Fruit fly (Drosophila melanogaster) whole organism, embryonic: Measurements from ENCODE around the gene CG33702.

Experiments
- Awh ChIP-seq: fragments of 200-800 bp; sonication (Bioruptor generic); IDR thresholded peaks from 2 replicates; pipeline ENCODE4, ENCODE4 v1.3.6; 2022; ENCODE audit warnings: missing biosample characterization, missing genetic modification characterization
- Bdp1 ChIP-seq: fragments of 200-800 bp; sonication (Bioruptor generic); optimal IDR thresholded peaks from 3 replicates; lab custom pipeline; 2016; ENCODE audit warnings: missing biosample characterization, missing genetic modification characterization
- CG10543 ChIP-seq: fragments of 200-800 bp; sonication (Bioruptor generic); optimal IDR thresholded peaks from 3 replicates; lab custom pipeline; 2017; ENCODE audit warnings: missing biosample characterization, mild to moderate bottlenecking, missing genetic modification characterization, moderate library complexity
- CG10979 ChIP-seq: fragments of 200-800 bp; sonication (Bioruptor generic); optimal IDR thresholded peaks from 2 replicates; lab custom pipeline; 2018; ENCODE audit warnings: missing biosample characterization, mild to moderate bottlenecking, missing genetic modification characterization, moderate library complexity
- CG11085 ChIP-seq: fragments of 200-800 bp; sonication (Bioruptor generic); IDR thresholded peaks from 2 replicates; pipeline ENCODE4 v1.3.6; 2022; ENCODE audit warnings: missing biosample characterization, missing genetic modification characterization
- CG11093 ChIP-seq: fragments of 200-800 bp; sonication (Bioruptor generic); IDR thresholded peaks from 3 replicates; pipeline ENCODE4 v1.3.6; 2022; ENCODE audit warnings: missing biosample characterization, missing genetic modification characterization
- CG11247 ChIP-seq: fragments of 200-800 bp; sonication (Bioruptor generic); IDR thresholded peaks from 2 replicates; pipeline ENCODE4 v1.3.6; 2022; ENCODE audit warnings: missing biosample characterization, missing genetic modification characterization
- CG12071 ChIP-seq: fragments of 200-800 bp; sonication (Bioruptor generic); optimal IDR thresholded peaks from 3 replicates; lab custom pipeline; 2018; ENCODE audit warnings: missing biosample characterization, mild to moderate bottlenecking, missing genetic modification characterization
- CG1233 ChIP-seq: fragments of 200-800 bp; sonication (Bioruptor generic); optimal IDR thresholded peaks from 4 replicates; lab custom pipeline; 2018; ENCODE audit warnings: missing biosample characterization, mild to moderate bottlenecking, missing genetic modification characterization
- CG16813 ChIP-seq: fragments of 200-800 bp; sonication (Bioruptor generic); IDR thresholded peaks from 3 replicates; pipeline ENCODE4 v1.3.6; 2022; ENCODE audit warnings: missing biosample characterization, missing genetic modification characterization; ENCODE audit not compliant: partially characterized antibody
- CG30020 ChIP-seq: fragments of 200-800 bp; optimal IDR thresholded peaks from 2 replicates; lab custom pipeline; 2019; ENCODE audit warnings: missing biosample characterization, mild to moderate bottlenecking, missing genetic modification characterization, moderate library complexity
- CG3407 ChIP-seq: fragments of 200-800 bp; sonication (Bioruptor generic); optimal IDR thresholded peaks from 2 replicates; lab custom pipeline; 2018; ENCODE audit warnings: missing biosample characterization, mild to moderate bottlenecking, missing genetic modification characterization
- CG3838 ChIP-seq: fragments of 200-800 bp; sonication (Bioruptor generic); optimal IDR thresholded peaks from 3 replicates; lab custom pipeline; 2016; ENCODE audit warnings: missing biosample characterization, missing genetic modification characterization
- CG7556 ChIP-seq: fragments of 200-800 bp; sonication (Bioruptor generic); optimal IDR thresholded peaks from 2 replicates; lab custom pipeline; 2017; ENCODE audit warnings: missing biosample characterization, mild to moderate bottlenecking, missing genetic modification characterization
- Chrac-16 ChIP-seq: fragments of 200-800 bp; sonication (Bioruptor generic); optimal IDR thresholded peaks from 3 replicates; lab custom pipeline; 2016; ENCODE audit warnings: missing biosample characterization, missing genetic modification characterization
- Dbx ChIP-seq: fragments of 200-800 bp; sonication (Bioruptor generic); IDR thresholded peaks from 3 replicates; pipeline ENCODE4 v1.3.6; 2022; ENCODE audit warnings: missing biosample characterization, missing genetic modification characterization
- Drgx ChIP-seq: fragments of 200-800 bp; sonication (Bioruptor generic); IDR thresholded peaks from 2 replicates; pipeline ENCODE4 v1.3.6; 2022; ENCODE audit warnings: missing biosample characterization, missing genetic modification characterization
- E2f1 ChIP-seq: fragments of 200-800 bp; sonication (Bioruptor generic); IDR thresholded peaks from 2 replicates; pipeline ENCODE4 v1.3.6; 2022; ENCODE audit warnings: missing biosample characterization, missing genetic modification characterization
- Fer2 ChIP-seq: fragments of 200-800 bp; sonication (Bioruptor generic); optimal IDR thresholded peaks from 2 replicates; lab custom pipeline; 2018; ENCODE audit warnings: missing biosample characterization, mild to moderate bottlenecking, missing genetic modification characterization, moderate library complexity
- Mes4 ChIP-seq: fragments of 200-800 bp; sonication (Bioruptor generic); optimal IDR thresholded peaks from 2 replicates; lab custom pipeline; 2016; ENCODE audit warnings: missing biosample characterization, missing genetic modification characterization
- Nf-YC ChIP-seq: fragments of 200-800 bp; optimal IDR thresholded peaks from 3 replicates; lab custom pipeline; 2019; ENCODE audit warnings: missing biosample characterization, mild to moderate bottlenecking, missing genetic modification characterization, moderate library complexity
- Pdp1 ChIP-seq, 2 experiments: fragments of 200-800 bp; sonication (Bioruptor generic); optimal IDR thresholded peaks; 3 replicates each; lab custom pipeline; 2016; ENCODE audit warnings: missing biosample characterization in 2 of 2, missing genetic modification characterization in 2 of 2, mild to moderate bottlenecking in 1 of 2, moderate library complexity in 1 of 2
- Trl ChIP-seq, 3 experiments: fragments of >200 bp in 2 of 3; fragments of 200-800 bp in 1 of 3; sonication (Bioruptor generic) in 1 of 3; optimal IDR thresholded peaks; 2 replicates in 1 of 3; 3 replicates in 2 of 3; lab custom pipeline; 2016 to 2017; ENCODE audit warnings: missing biosample characterization in 1 of 3, missing genetic modification characterization in 1 of 3
- YL-1 ChIP-seq: fragments of 200-800 bp; sonication (Bioruptor generic); optimal IDR thresholded peaks from 3 replicates; lab custom pipeline; 2017; ENCODE audit warnings: missing biosample characterization, mild to moderate bottlenecking, missing genetic modification characterization
- ac ChIP-seq: fragments of 200-800 bp; sonication (Bioruptor generic); optimal IDR thresholded peaks from 3 replicates; lab custom pipeline; 2017; ENCODE audit warnings: missing biosample characterization, mild to moderate bottlenecking, missing genetic modification characterization
- bcd ChIP-seq: fragments of 200-800 bp; sonication (Bioruptor generic); optimal IDR thresholded peaks from 2 replicates; lab custom pipeline; 2017; ENCODE audit warnings: missing biosample characterization, mild to moderate bottlenecking, missing genetic modification characterization
- bigmax ChIP-seq: fragments of 200-800 bp; sonication (Bioruptor generic); optimal IDR thresholded peaks from 2 replicates; lab custom pipeline; 2018; ENCODE audit warnings: missing biosample characterization, mild to moderate bottlenecking, missing genetic modification characterization
- bsh ChIP-seq, 2 experiments: fragments of 200-800 bp; sonication (Bioruptor generic); optimal IDR thresholded peaks; 2 replicates each; lab custom pipeline; 2017 to 2018; ENCODE audit warnings: mild to moderate bottlenecking in 2 of 2, missing biosample characterization in 2 of 2, missing genetic modification characterization in 2 of 2, moderate library complexity in 1 of 2
- caup ChIP-seq: fragments of 200-800 bp; sonication (Bioruptor generic); optimal IDR thresholded peaks from 3 replicates; lab custom pipeline; 2017; ENCODE audit warnings: missing biosample characterization, mild to moderate bottlenecking, missing genetic modification characterization, moderate library complexity; ENCODE audit not compliant: severe bottlenecking
- cg ChIP-seq: fragments of 200-800 bp; sonication (Bioruptor generic); optimal IDR thresholded peaks from 3 replicates; lab custom pipeline; 2019; ENCODE audit warnings: missing biosample characterization, mild to moderate bottlenecking, missing genetic modification characterization, moderate library complexity
- chinmo ChIP-seq: fragments of 200-800 bp; sonication (Bioruptor generic); IDR thresholded peaks from 4 replicates; pipeline ENCODE4 v1.3.6; 2022; ENCODE audit warnings: missing biosample characterization, missing genetic modification characterization; ENCODE audit not compliant: partially characterized antibody
- ci ChIP-seq: fragments of 200-800 bp; sonication (Bioruptor generic); IDR thresholded peaks from 3 replicates; pipeline ENCODE4 v1.3.6; 2022; ENCODE audit warnings: missing biosample characterization, missing genetic modification characterization
- crc ChIP-seq: fragments of 200-800 bp; sonication (Bioruptor generic); optimal IDR thresholded peaks from 2 replicates; lab custom pipeline; 2016; ENCODE audit warnings: missing biosample characterization, missing genetic modification characterization
- dmrt11E ChIP-seq: fragments of 200-800 bp; sonication (Bioruptor generic); optimal IDR thresholded peaks from 3 replicates; lab custom pipeline; 2018; ENCODE audit warnings: missing biosample characterization, mild to moderate bottlenecking, missing genetic modification characterization, moderate library complexity
- gsb ChIP-seq: fragments of 200-800 bp; sonication (Bioruptor generic); IDR thresholded peaks from 2 replicates; pipeline ENCODE4 v1.3.6; 2022; ENCODE audit warnings: missing biosample characterization, missing genetic modification characterization
- gt ChIP-seq: fragments of 200-800 bp; sonication (Bioruptor generic); IDR thresholded peaks from 2 replicates; pipeline ENCODE4 v1.3.6; 2022; ENCODE audit warnings: missing biosample characterization, missing genetic modification characterization
- hbn ChIP-seq: fragments of 200-800 bp; sonication (Bioruptor generic); IDR thresholded peaks from 2 replicates; pipeline ENCODE4 v1.3.6; 2022; ENCODE audit warnings: missing biosample characterization, missing genetic modification characterization; ENCODE audit not compliant: partially characterized antibody
- ind ChIP-seq: fragments of 200-800 bp; sonication (Bioruptor generic); optimal IDR thresholded peaks from 3 replicates; lab custom pipeline; 2016; ENCODE audit warnings: missing biosample characterization, missing genetic modification characterization
- ken ChIP-seq: fragments of 200-800 bp; sonication (Bioruptor generic); IDR thresholded peaks from 3 replicates; pipeline ENCODE4 v1.3.6; 2022; ENCODE audit warnings: missing biosample characterization, missing genetic modification characterization
- klu ChIP-seq: fragments of 200-800 bp; sonication (Bioruptor generic); IDR thresholded peaks from 2 replicates; pipeline ENCODE4 v1.3.6; 2022; ENCODE audit warnings: missing biosample characterization, missing genetic modification characterization
- lov ChIP-seq, 2 experiments: fragments of 200-800 bp in 1 of 2; fragments of >200 bp in 1 of 2; sonication (Bioruptor generic) in 1 of 2; IDR thresholded peaks in 1 of 2; optimal IDR thresholded peaks in 1 of 2; 2 replicates in 1 of 2; 3 replicates in 1 of 2; pipeline versions ENCODE4 v1.3.6 to Lab custom; 2017 to 2022; ENCODE audit warnings: missing biosample characterization in 1 of 2, missing genetic modification characterization in 1 of 2
- mirr ChIP-seq: fragments of 200-800 bp; sonication (Bioruptor generic); optimal IDR thresholded peaks from 3 replicates; lab custom pipeline; 2018; ENCODE audit warnings: missing biosample characterization, mild to moderate bottlenecking, missing genetic modification characterization
- nerfin-1 ChIP-seq: fragments of 200-800 bp; sonication (Bioruptor generic); optimal IDR thresholded peaks from 3 replicates; lab custom pipeline; 2019; ENCODE audit warnings: missing biosample characterization, mild to moderate bottlenecking, missing genetic modification characterization, moderate library complexity
- p53 ChIP-seq: fragments of 200-800 bp; sonication (Bioruptor generic); optimal IDR thresholded peaks from 2 replicates; lab custom pipeline; 2016; ENCODE audit warnings: missing biosample characterization, missing genetic modification characterization
- pita ChIP-seq: fragments of 200-800 bp; sonication (Bioruptor generic); optimal IDR thresholded peaks from 2 replicates; lab custom pipeline; 2017; ENCODE audit warnings: missing biosample characterization, mild to moderate bottlenecking, missing genetic modification characterization
- repo ChIP-seq: fragments of 200-800 bp; sonication (Bioruptor generic); optimal IDR thresholded peaks from 2 replicates; lab custom pipeline; 2016; ENCODE audit warnings: missing biosample characterization, missing genetic modification characterization
- sens-2 ChIP-seq: fragments of 200-800 bp; sonication (Bioruptor generic); IDR thresholded peaks from 2 replicates; pipeline ENCODE4 v1.3.6; 2022; ENCODE audit warnings: missing biosample characterization, missing genetic modification characterization
- stc ChIP-seq: fragments of 200-800 bp; sonication (Bioruptor generic); IDR thresholded peaks from 2 replicates; pipeline ENCODE4 v1.3.6; 2022; ENCODE audit warnings: missing biosample characterization, missing genetic modification characterization
- tx ChIP-seq: fragments of 200-800 bp; sonication (Bioruptor generic); optimal IDR thresholded peaks from 2 replicates; lab custom pipeline; 2016; ENCODE audit warnings: missing biosample characterization, missing genetic modification characterization
- wor ChIP-seq: fragments of 200-800 bp; sonication (Bioruptor generic); IDR thresholded peaks from 2 replicates; pipeline ENCODE4 v1.3.6; 2022; ENCODE audit warnings: missing biosample characterization, missing genetic modification characterization
- zfh1 ChIP-seq: fragments of 200-800 bp; sonication (Bioruptor generic); IDR thresholded peaks from 3 replicates; pipeline ENCODE4 v1.3.6; 2022; ENCODE audit warnings: missing biosample characterization, missing genetic modification characterization

CG33702 gene

DNA sequence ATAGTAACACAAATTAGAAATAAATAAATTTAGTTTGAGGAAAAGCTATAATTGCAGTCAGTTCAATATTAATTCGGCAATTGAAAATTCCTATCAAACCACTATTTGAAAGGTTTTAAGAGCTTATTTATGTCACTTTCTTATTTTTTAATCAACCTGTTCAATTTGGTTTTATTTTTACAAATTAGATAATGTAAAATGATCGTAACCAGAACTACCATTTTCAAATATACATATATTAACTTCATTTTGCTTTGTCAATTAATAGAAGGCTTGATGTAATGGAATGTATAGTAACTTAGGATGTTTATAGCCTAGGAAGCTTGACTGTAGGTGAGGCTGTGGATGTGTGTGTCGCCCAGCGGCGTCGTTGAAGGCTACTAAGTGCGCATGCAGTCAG, 46.6 kb downstream of the CG33702 start (continued):
- TF ChIP-seq caup (GFP tag; lab: Kevin White, UChicago) (no peak), zfh1 (no peak), CG11085 (GFP tag; lab: Robert Waterston, UW) (no peak), lov (optimal IDR thresholded peaks at IDR 0.05; lab: Kevin White, UChicago) (no peak), lov (GFP tag; IDR thresholded peaks at IDR 0.05; lab: Robert Waterston, UW) (no peak), cg (GFP tag; lab: Kevin White, UChicago) (no peak), crc (GFP tag; lab: Kevin White, UChicago) (no peak), CG10979 (no peak), CG30020 (tag; lab: Kevin White, UChicago) (no peak), Pdp1 (GFP tag; optimal IDR thresholded peaks at IDR 0.05; lab: Kevin White, UChicago) (no peak), repo (GFP tag; lab: Kevin White, UChicago) (no peak), CG3407 (GFP tag; lab: Kevin White, UChicago) (no peak), Dbx (GFP tag; lab: Robert Waterston, UW) (no peak), p53 (GFP tag; lab: Kevin White, UChicago) (no peak), Bdp1 (GFP tag; lab: Kevin White, UChicago) (no peak), tx (GFP tag; lab: Kevin White, UChicago) (no peak), Drgx (GFP tag; lab: Robert Waterston, UW) (no peak), Trl (optimal IDR thresholded peaks at IDR 0.05; lab: Kevin White, UChicago) (no peak), Trl (GFP tag; optimal IDR thresholded peaks at IDR 0.05; lab: Kevin White, UChicago) (no peak), CG1233 (GFP tag; lab: Kevin White, UChicago) (peak; percentile 31), chinmo (GFP tag; lab: Robert Waterston, UW) (no peak), nerfin-1 (tag; lab: Kevin White, UChicago) (peak; percentile 34), bsh (GFP tag; optimal IDR thresholded peaks at IDR 0.05; lab: Kevin White, UChicago) (peak in 1 of 2 experiments; percentile 29), gsb (GFP tag; lab: Robert Waterston, UW) (no peak), Chrac-16 (GFP tag; lab: Kevin White, UChicago) (no peak), dmrt11E (tag; lab: Kevin White, UChicago) (no peak), ind (no peak), pita (GFP tag; lab: Kevin White, UChicago) (no peak), sens-2 (GFP tag; lab: Robert Waterston, UW) (no peak), CG10543 (GFP tag; lab: Kevin White, UChicago) (peak; percentile 40), wor (no peak), CG3838 (GFP tag; lab: Kevin White, UChicago) (no peak), Nf-YC (no peak), klu (GFP tag; lab: Robert Waterston, UW) (no peak), bcd (GFP tag; lab: Kevin White, UChicago) (peak; percentile 3), CG12071 (GFP tag; lab: Kevin White, UChicago) (no peak), bigmax (GFP tag; lab: Kevin White, UChicago) (no peak), stc (GFP tag; lab: Robert Waterston, UW) (no peak), gt (GFP tag; lab: Robert Waterston, UW) (no peak), CG7556 (GFP tag; lab: Kevin White, UChicago) (peak; percentile 74), ci (GFP tag; lab: Robert Waterston, UW) (no peak), YL-1 (GFP tag; lab: Kevin White, UChicago) (no peak), mirr (GFP tag; lab: Kevin White, UChicago) (no peak), Fer2 (tag; lab: Kevin White, UChicago) (no peak), E2f1 (GFP tag; lab: Robert Waterston, UW) (no peak), CG11093 (GFP tag; lab: Robert Waterston, UW) (no peak), Awh (GFP tag; lab: Robert Waterston, UW) (no peak), ken (GFP tag; lab: Robert Waterston, UW) (no peak), ac (GFP tag; lab: Kevin White, UChicago) (no peak), CG16813 (no peak), Mes4 (GFP tag; lab: Kevin White, UChicago) (no peak), CG11247 (no peak), hbn (no peak)
